Fruit fly (Drosophila melanogaster) whole organism, embryonic: ENCODE data around the gene Arv1.
A peak's percentile ranks its signal among the peaks of the same experiment; 100 is the strongest.

Source experiments
- BEAF-32 ChIP-seq: fragments of 200-800 bp; sonication (Bioruptor generic); optimal IDR thresholded peaks from 3 replicates; lab custom pipeline; 2017; ENCODE audit warnings: missing biosample characterization, missing genetic modification characterization, mild to moderate bottlenecking, moderate library complexity, missing genetic modification reagents
- CG10267 ChIP-seq: fragments of 200-800 bp; sonication (Bioruptor generic); optimal IDR thresholded peaks from 2 replicates; lab custom pipeline; 2018; ENCODE audit warnings: missing biosample characterization, mild to moderate bottlenecking, missing genetic modification characterization, moderate library complexity
- CG11085 ChIP-seq: fragments of 200-800 bp; sonication (Bioruptor generic); IDR thresholded peaks from 2 replicates; pipeline ENCODE4 v1.3.6; 2022; ENCODE audit warnings: missing biosample characterization, missing genetic modification characterization
- CG11247 ChIP-seq: fragments of 200-800 bp; sonication (Bioruptor generic); IDR thresholded peaks from 2 replicates; pipeline ENCODE4 v1.3.6; 2022; ENCODE audit warnings: missing biosample characterization, missing genetic modification characterization
- CG12104 ChIP-seq: fragments of 200-800 bp; sonication (Bioruptor generic); optimal IDR thresholded peaks from 3 replicates; lab custom pipeline; 2016; ENCODE audit warnings: missing biosample characterization, missing genetic modification characterization
- CG12219 ChIP-seq: fragments of 200-800 bp; sonication (Bioruptor generic); optimal IDR thresholded peaks from 3 replicates; lab custom pipeline; 2018; ENCODE audit warnings: missing biosample characterization, mild to moderate bottlenecking, missing genetic modification characterization
- CG12659 ChIP-seq: fragments of 200-800 bp; sonication (Bioruptor generic); optimal IDR thresholded peaks from 3 replicates; lab custom pipeline; 2017; ENCODE audit warnings: mild to moderate bottlenecking, missing biosample characterization, missing genetic modification reagents, missing genetic modification characterization
- CG17568 ChIP-seq: fragments of 200-800 bp; sonication (Bioruptor generic); optimal IDR thresholded peaks from 2 replicates; lab custom pipeline; 2018; ENCODE audit warnings: missing biosample characterization, mild to moderate bottlenecking, missing genetic modification characterization, moderate library complexity
- CG17612 ChIP-seq: fragments of 200-800 bp; sonication (Bioruptor generic); IDR thresholded peaks from 2 replicates; pipeline ENCODE4 v1.3.6; 2022; ENCODE audit warnings: missing biosample characterization, missing genetic modification characterization
- CG17829 ChIP-seq: fragments of 200-800 bp; optimal IDR thresholded peaks from 2 replicates; lab custom pipeline; 2019; ENCODE audit warnings: missing biosample characterization, mild to moderate bottlenecking, missing genetic modification characterization, moderate library complexity
- CG17912 ChIP-seq: fragments of 200-800 bp; sonication (Bioruptor generic); optimal IDR thresholded peaks from 2 replicates; lab custom pipeline; 2018; ENCODE audit warnings: missing biosample characterization, mild to moderate bottlenecking, missing genetic modification characterization
- CG2199 ChIP-seq: fragments of 200-800 bp; sonication (Bioruptor generic); IDR thresholded peaks from 3 replicates; pipeline ENCODE4 v1.3.6; 2022; ENCODE audit warnings: missing biosample characterization, missing genetic modification characterization
- CG4404 ChIP-seq: fragments of 200-800 bp; sonication (Bioruptor generic); IDR thresholded peaks from 2 replicates; pipeline ENCODE4 v1.3.6; 2022; ENCODE audit warnings: missing biosample characterization, missing genetic modification characterization
- CG8290 ChIP-seq, 3 experiments: fragments of 200-800 bp; sonication (Bioruptor generic); optimal IDR thresholded peaks; 2 replicates each; lab custom pipeline; 2016 to 2019; ENCODE audit warnings: missing biosample characterization in 3 of 3, missing genetic modification characterization in 3 of 3, mild to moderate bottlenecking in 2 of 3, moderate library complexity in 1 of 3
- CG9817 ChIP-seq: fragments of 200-800 bp; sonication (Bioruptor generic); optimal IDR thresholded peaks from 2 replicates; lab custom pipeline; 2018; ENCODE audit warnings: missing biosample characterization, mild to moderate bottlenecking, missing genetic modification characterization, moderate library complexity
- CHES-1-like ChIP-seq: fragments of 200-800 bp; sonication (Bioruptor generic); optimal IDR thresholded peaks from 2 replicates; lab custom pipeline; 2016; ENCODE audit warnings: missing biosample characterization, missing genetic modification characterization
- Dbx ChIP-seq: fragments of 200-800 bp; sonication (Bioruptor generic); IDR thresholded peaks from 3 replicates; pipeline ENCODE4 v1.3.6; 2022; ENCODE audit warnings: missing biosample characterization, missing genetic modification characterization
- Deaf1 ChIP-seq: fragments of 200-800 bp; optimal IDR thresholded peaks from 3 replicates; lab custom pipeline; 2019; ENCODE audit warnings: missing biosample characterization, mild to moderate bottlenecking, missing genetic modification characterization, moderate library complexity
- Eip74EF ChIP-seq, 2 experiments: fragments of 200-800 bp in 1 of 2; fragments of >200 bp in 1 of 2; sonication (Bioruptor generic) in 1 of 2; optimal IDR thresholded peaks; 2 replicates each; lab custom pipeline; 2017 to 2019; ENCODE audit warnings: missing biosample characterization in 2 of 2, missing genetic modification characterization in 2 of 2, mild to moderate bottlenecking in 1 of 2, moderate library complexity in 1 of 2
- H2.0 ChIP-seq: fragments of 200-800 bp; sonication (Bioruptor generic); IDR thresholded peaks from 2 replicates; pipeline ENCODE4 v1.3.6; 2022; ENCODE audit warnings: missing biosample characterization, missing genetic modification characterization
- HHEX ChIP-seq: fragments of 200-800 bp; sonication (Bioruptor generic); optimal IDR thresholded peaks from 3 replicates; lab custom pipeline; 2017; ENCODE audit warnings: missing biosample characterization, mild to moderate bottlenecking, missing genetic modification characterization, missing genetic modification reagents
- HLH54F ChIP-seq: fragments of 200-800 bp; sonication (Bioruptor generic); optimal IDR thresholded peaks from 3 replicates; lab custom pipeline; 2016; ENCODE audit warnings: missing biosample characterization, missing genetic modification characterization
- HLHmδ ChIP-seq: fragments of 200-800 bp; sonication (Bioruptor generic); optimal IDR thresholded peaks from 2 replicates; lab custom pipeline; 2018; ENCODE audit warnings: missing biosample characterization, mild to moderate bottlenecking, missing genetic modification characterization, moderate library complexity
- Hand ChIP-seq: fragments of 200-800 bp; sonication (Bioruptor generic); optimal IDR thresholded peaks from 2 replicates; lab custom pipeline; 2017; ENCODE audit warnings: mild to moderate bottlenecking, missing biosample characterization, missing genetic modification reagents, missing genetic modification characterization
- Hsf ChIP-seq: fragments of 200-800 bp; sonication (Bioruptor generic); optimal IDR thresholded peaks from 3 replicates; lab custom pipeline; 2016; ENCODE audit warnings: missing biosample characterization, missing genetic modification characterization
- Lim3 ChIP-seq: fragments of 200-800 bp; sonication (Bioruptor generic); IDR thresholded peaks from 2 replicates; pipeline ENCODE4 v1.3.6; 2022; ENCODE audit warnings: missing biosample characterization, missing genetic modification characterization
- Pdp1 ChIP-seq, 2 experiments: fragments of 200-800 bp; sonication (Bioruptor generic); optimal IDR thresholded peaks; 3 replicates each; lab custom pipeline; 2016; ENCODE audit warnings: missing biosample characterization in 2 of 2, missing genetic modification characterization in 2 of 2, mild to moderate bottlenecking in 1 of 2, moderate library complexity in 1 of 2
- Ptx1 ChIP-seq: fragments of 200-800 bp; sonication (Bioruptor generic); IDR thresholded peaks from 2 replicates; pipeline ENCODE4 v1.3.6; 2022; ENCODE audit warnings: missing biosample characterization, missing genetic modification characterization
- Ravus ChIP-seq: fragments of 200-800 bp; sonication (Bioruptor generic); IDR thresholded peaks from 2 replicates; pipeline ENCODE4 v1.3.6; 2022; ENCODE audit warnings: missing biosample characterization, missing genetic modification characterization
- Scr ChIP-seq: fragments of 200-800 bp; sonication (Bioruptor generic); IDR thresholded peaks from 2 replicates; pipeline ENCODE4 v1.3.6; 2022; ENCODE audit warnings: missing biosample characterization, missing genetic modification characterization; ENCODE audit not compliant: partially characterized antibody
- Sin3A ChIP-seq: fragments of >200 bp; optimal IDR thresholded peaks from 2 replicates; lab custom pipeline; 2018
- Sox100B ChIP-seq: fragments of 200-800 bp; sonication (Bioruptor generic); optimal IDR thresholded peaks from 3 replicates; lab custom pipeline; 2018; ENCODE audit warnings: missing biosample characterization, mild to moderate bottlenecking, missing genetic modification characterization
- Spps ChIP-seq: fragments of 200-800 bp; sonication (Bioruptor generic); optimal IDR thresholded peaks from 2 replicates; lab custom pipeline; 2018; ENCODE audit warnings: missing biosample characterization, mild to moderate bottlenecking, missing genetic modification characterization
- Xbp1 ChIP-seq: fragments of 200-800 bp; sonication (Bioruptor generic); optimal IDR thresholded peaks from 3 replicates; lab custom pipeline; 2016; ENCODE audit warnings: missing biosample characterization, mild to moderate bottlenecking, missing genetic modification characterization
- cg ChIP-seq: fragments of 200-800 bp; sonication (Bioruptor generic); optimal IDR thresholded peaks from 3 replicates; lab custom pipeline; 2019; ENCODE audit warnings: missing biosample characterization, mild to moderate bottlenecking, missing genetic modification characterization, moderate library complexity
- chif ChIP-seq, 2 experiments: fragments of 200-800 bp; sonication (Bioruptor generic); optimal IDR thresholded peaks; 3 replicates each; lab custom pipeline; 2016; ENCODE audit warnings: missing biosample characterization in 2 of 2, missing genetic modification characterization in 2 of 2
- danr ChIP-seq: fragments of 200-800 bp; sonication (Bioruptor generic); IDR thresholded peaks from 2 replicates; pipeline ENCODE4 v1.3.6; 2022; ENCODE audit warnings: missing biosample characterization, missing genetic modification characterization
- dm ChIP-seq: fragments of 200-800 bp; sonication (Bioruptor generic); optimal IDR thresholded peaks from 3 replicates; lab custom pipeline; 2016; ENCODE audit warnings: missing biosample characterization, missing genetic modification characterization
- dmrt99B ChIP-seq: fragments of 200-800 bp; sonication (Bioruptor generic); optimal IDR thresholded peaks from 2 replicates; lab custom pipeline; 2018; ENCODE audit warnings: missing biosample characterization, mild to moderate bottlenecking, missing genetic modification characterization, moderate library complexity
- dpn ChIP-seq, 2 experiments: fragments of 200-800 bp; sonication (Bioruptor generic); optimal IDR thresholded peaks; 3 replicates each; lab custom pipeline; 2016; ENCODE audit warnings: missing biosample characterization in 2 of 2, missing genetic modification characterization in 2 of 2
- gcm ChIP-seq: fragments of 200-800 bp; sonication (Bioruptor generic); optimal IDR thresholded peaks from 2 replicates; lab custom pipeline; 2019; ENCODE audit warnings: missing biosample characterization, mild to moderate bottlenecking, missing genetic modification characterization, moderate library complexity
- gsb ChIP-seq: fragments of 200-800 bp; sonication (Bioruptor generic); IDR thresholded peaks from 2 replicates; pipeline ENCODE4 v1.3.6; 2022; ENCODE audit warnings: missing biosample characterization, missing genetic modification characterization
- ind ChIP-seq: fragments of 200-800 bp; sonication (Bioruptor generic); optimal IDR thresholded peaks from 3 replicates; lab custom pipeline; 2016; ENCODE audit warnings: missing biosample characterization, missing genetic modification characterization
- pzg ChIP-seq: fragments of 200-800 bp; sonication (Bioruptor generic); optimal IDR thresholded peaks from 3 replicates; lab custom pipeline; 2018; ENCODE audit warnings: missing biosample characterization, mild to moderate bottlenecking, missing genetic modification characterization, moderate library complexity
- tll ChIP-seq, 2 experiments: fragments of 200-800 bp in 1 of 2; fragments of >200 bp in 1 of 2; sonication (Bioruptor generic) in 1 of 2; optimal IDR thresholded peaks; 2 replicates each; lab custom pipeline; 2017 to 2019; ENCODE audit warnings: missing biosample characterization in 2 of 2, missing genetic modification characterization in 2 of 2, mild to moderate bottlenecking in 1 of 2, moderate library complexity in 1 of 2
- trh ChIP-seq: fragments of 200-800 bp; sonication (Bioruptor generic); optimal IDR thresholded peaks from 2 replicates; lab custom pipeline; 2016; ENCODE audit warnings: missing biosample characterization, missing genetic modification characterization
- twi ChIP-seq: fragments of 200-800 bp; optimal IDR thresholded peaks from 2 replicates; lab custom pipeline; 2019; ENCODE audit warnings: missing biosample characterization, mild to moderate bottlenecking, missing genetic modification characterization, moderate library complexity
- zen ChIP-seq: fragments of 200-800 bp; sonication (Bioruptor generic); optimal IDR thresholded peaks from 3 replicates; lab custom pipeline; 2018; ENCODE audit warnings: missing biosample characterization, mild to moderate bottlenecking, missing genetic modification characterization, moderate library complexity
- zf30C ChIP-seq: fragments of 200-800 bp; sonication (Bioruptor generic); optimal IDR thresholded peaks from 3 replicates; lab custom pipeline; 2018; ENCODE audit warnings: missing biosample characterization, mild to moderate bottlenecking, missing genetic modification characterization

The Arv1 gene

dm6 chr3L:21568848-21569372, 39.8 kb upstream of the Arv1 start, which contains the start of the genes CRIF and SMC5 (continued):
- TF ChIP-seq CG17912 (GFP tag; lab: Kevin White, UChicago) = no peak
- peak; percentile 31 for TF ChIP-seq CG12104
- no peak for TF ChIP-seq Eip74EF (GFP tag; optimal IDR thresholded peaks at IDR 0.05; lab: Kevin White, UChicago)
- peak; percentile 70 for TF ChIP-seq CG8290 (GFP tag; optimal IDR thresholded peaks at IDR 0.05; lab: Kevin White, UChicago)
- TF ChIP-seq CG8290 (tag; optimal IDR thresholded peaks at IDR 0.05; lab: Kevin White, UChicago) = no peak
- no peak for TF ChIP-seq zf30C (GFP tag; lab: Kevin White, UChicago)
- TF ChIP-seq tll (GFP tag; optimal IDR thresholded peaks at IDR 0.05; lab: Kevin White, UChicago) = peak in 1 of 2 experiments; percentile 59
- TF ChIP-seq Scr (GFP tag; lab: Robert Waterston, UW) = peak; percentile 46
- TF ChIP-seq danr (GFP tag; lab: Robert Waterston, UW) = no peak
- TF ChIP-seq CG17568 (GFP tag; lab: Kevin White, UChicago) = no peak
- TF ChIP-seq dpn (GFP tag; optimal IDR thresholded peaks at IDR 0.05; lab: Kevin White, UChicago) = peak; percentile 76 to 77
- TF ChIP-seq pzg (GFP tag; lab: Kevin White, UChicago) = peak; percentile 39
- TF ChIP-seq Dbx (GFP tag; lab: Robert Waterston, UW) = 0 out of 3 replicates have a peak, but pooled peaks have one; percentile 45
- peak; percentile 35 for TF ChIP-seq Sin3A
- no peak for TF ChIP-seq Hand (GFP tag; lab: Kevin White, UChicago)
- TF ChIP-seq BEAF-32 = peak; percentile 57
- TF ChIP-seq trh = no peak
- TF ChIP-seq dm (GFP tag; lab: Kevin White, UChicago) = peak; percentile 33
- peak; percentile 70 for TF ChIP-seq CG9817
- TF ChIP-seq CG17612 (GFP tag; lab: Robert Waterston, UW) = no peak
- peak; percentile 61 for TF ChIP-seq Sox100B (GFP tag; lab: Kevin White, UChicago)
- TF ChIP-seq CG12659 (GFP tag; lab: Kevin White, UChicago) = peak; percentile 79
- TF ChIP-seq gsb (GFP tag; lab: Robert Waterston, UW) = no peak
- peak; percentile 61 for TF ChIP-seq zen
- peak; percentile 84 for TF ChIP-seq gcm
- TF ChIP-seq Spps (tag; lab: Kevin White, UChicago) = peak; percentile 15
- no peak for TF ChIP-seq Deaf1 (tag; lab: Kevin White, UChicago)
- peak; percentile 78 for TF ChIP-seq HLH54F
- peak; percentile 80 for TF ChIP-seq Hsf (GFP tag; lab: Kevin White, UChicago)
- peak; percentile 74 for TF ChIP-seq ind (GFP tag; lab: Kevin White, UChicago)
- TF ChIP-seq Lim3 (GFP tag; lab: Robert Waterston, UW) = no peak
- peak in 1 of 2 experiments; percentile 75 for TF ChIP-seq Pdp1 (GFP tag; optimal IDR thresholded peaks at IDR 0.05; lab: Kevin White, UChicago)
- peak; percentile 67 for TF ChIP-seq CG17829 (tag; lab: Kevin White, UChicago)
- TF ChIP-seq twi (tag; lab: Kevin White, UChicago) = peak; percentile 64
- TF ChIP-seq CG12219 (GFP tag; lab: Kevin White, UChicago) = no peak
- TF ChIP-seq cg (GFP tag; lab: Kevin White, UChicago) = no peak
- no peak for TF ChIP-seq HHEX
- TF ChIP-seq Xbp1 (GFP tag; lab: Kevin White, UChicago) = peak; percentile 81
- peak; percentile 49 for TF ChIP-seq Ptx1 (GFP tag; lab: Robert Waterston, UW)
- TF ChIP-seq CHES-1-like (GFP tag; lab: Kevin White, UChicago) = peak; percentile 65
- TF ChIP-seq Ravus (GFP tag; lab: Robert Waterston, UW) = no peak; the same call in 1 of the 2 replicates
- peak; percentile 60 for TF ChIP-seq CG4404 (GFP tag; lab: Robert Waterston, UW)
- TF ChIP-seq H2.0 (GFP tag; lab: Robert Waterston, UW) = peak; percentile 22; the same call in 1 of the 2 replicates
- TF ChIP-seq HLHmδ (GFP tag; lab: Kevin White, UChicago) = no peak
- TF ChIP-seq CG10267 (tag; lab: Kevin White, UChicago) = peak; percentile 64
- TF ChIP-seq CG2199 = no peak
- TF ChIP-seq CG11085 (GFP tag; lab: Robert Waterston, UW) = no peak
- no peak for TF ChIP-seq dmrt99B
- peak; percentile 51 to 70 for TF ChIP-seq chif (GFP tag; optimal IDR thresholded peaks at IDR 0.05; lab: Kevin White, UChicago)
- no peak for TF ChIP-seq CG11247 (GFP tag; lab: Robert Waterston, UW)
